Fruit fly (Drosophila melanogaster) whole organism, prepupa: ENCODE measurements around the gene SdicB.

Experiments
- Blimp-1 ChIP-seq: fragments of 200-800 bp; sonication (Bioruptor generic); optimal IDR thresholded peaks from 3 replicates; lab custom pipeline; 2017; ENCODE audit warnings: missing biosample characterization, missing genetic modification characterization, mild to moderate bottlenecking, moderate library complexity, missing genetic modification reagents
- CG10631 ChIP-seq: fragments of 200-800 bp; sonication (Bioruptor generic); optimal IDR thresholded peaks from 2 replicates; lab custom pipeline; 2016; ENCODE audit warnings: missing biosample characterization, missing genetic modification characterization
- CG11762 ChIP-seq: fragments of 200-800 bp; sonication (Bioruptor generic); optimal IDR thresholded peaks from 3 replicates; lab custom pipeline; 2016; ENCODE audit warnings: missing biosample characterization, missing genetic modification characterization; ENCODE audit not compliant: insufficient read depth
- CG11902 ChIP-seq: fragments of 200-800 bp; sonication (Bioruptor generic); optimal IDR thresholded peaks from 3 replicates; lab custom pipeline; 2016; ENCODE audit warnings: missing biosample characterization, missing genetic modification characterization
- CG1621 ChIP-seq: fragments of 200-800 bp; sonication (Bioruptor generic); optimal IDR thresholded peaks from 3 replicates; lab custom pipeline; 2018; ENCODE audit warnings: missing biosample characterization, mild to moderate bottlenecking, missing genetic modification characterization
- CG31627 ChIP-seq: fragments of 200-800 bp; sonication (Bioruptor generic); optimal IDR thresholded peaks from 3 replicates; lab custom pipeline; 2016; ENCODE audit warnings: missing biosample characterization, missing genetic modification characterization
- CG4318 ChIP-seq: fragments of 200-800 bp; sonication (Bioruptor generic); optimal IDR thresholded peaks from 3 replicates; lab custom pipeline; 2017; ENCODE audit warnings: missing biosample characterization, mild to moderate bottlenecking, missing genetic modification characterization
- CG6163 ChIP-seq: fragments of 200-800 bp; sonication (Bioruptor generic); IDR thresholded peaks from 3 replicates; pipeline ENCODE4 v1.3.6; 2022; ENCODE audit warnings: missing biosample characterization, missing genetic modification characterization
- CG6808 ChIP-seq: fragments of 200-800 bp; sonication (Bioruptor generic); optimal IDR thresholded peaks from 3 replicates; lab custom pipeline; 2017; ENCODE audit warnings: missing biosample characterization, missing genetic modification characterization, mild to moderate bottlenecking, moderate library complexity, missing genetic modification reagents
- CG7368 ChIP-seq: fragments of 200-800 bp; sonication (Bioruptor generic); optimal IDR thresholded peaks from 3 replicates; lab custom pipeline; 2016; ENCODE audit warnings: missing biosample characterization, missing genetic modification characterization
- CG8119 ChIP-seq: fragments of 200-800 bp; sonication (Bioruptor generic); IDR thresholded peaks from 3 replicates; pipeline ENCODE4 v1.3.6; 2022; ENCODE audit warnings: missing biosample characterization, missing genetic modification characterization
- Eip78C ChIP-seq: fragments of 200-800 bp; sonication (Bioruptor generic); peaks from one replicate; lab custom pipeline; 2016; ENCODE audit warnings: missing biosample characterization, missing genetic modification characterization
- Ets21C ChIP-seq: fragments of 200-800 bp; sonication (Bioruptor generic); optimal IDR thresholded peaks from 3 replicates; lab custom pipeline; 2016; ENCODE audit warnings: missing biosample characterization, missing genetic modification characterization
- Ets96B ChIP-seq: fragments of 200-800 bp; optimal IDR thresholded peaks from 2 replicates; lab custom pipeline; 2019; ENCODE audit warnings: missing biosample characterization, mild to moderate bottlenecking, missing genetic modification characterization, moderate library complexity
- Hr38 ChIP-seq: sonication (Bioruptor generic); optimal IDR thresholded peaks from 2 replicates; lab custom pipeline; 2016; ENCODE audit warnings: missing biosample characterization, missing genetic modification characterization
- Hr4 ChIP-seq: fragments of 200-800 bp; sonication (Bioruptor generic); optimal IDR thresholded peaks from 3 replicates; lab custom pipeline; 2016; ENCODE audit warnings: missing biosample characterization, missing genetic modification characterization
- Lpt ChIP-seq: fragments of 200-800 bp; sonication (Bioruptor generic); optimal IDR thresholded peaks from 3 replicates; lab custom pipeline; 2016; ENCODE audit warnings: missing biosample characterization, missing genetic modification characterization
- Met ChIP-seq: fragments of 200-800 bp; sonication (Bioruptor generic); optimal IDR thresholded peaks from 3 replicates; lab custom pipeline; 2016; ENCODE audit warnings: missing biosample characterization, missing genetic modification characterization
- OdsH ChIP-seq: fragments of 200-800 bp; sonication (Bioruptor generic); optimal IDR thresholded peaks from 3 replicates; lab custom pipeline; 2016; ENCODE audit warnings: missing biosample characterization, missing genetic modification characterization
- achi ChIP-seq: fragments of 200-800 bp; sonication (Bioruptor generic); optimal IDR thresholded peaks from 3 replicates; lab custom pipeline; 2016; ENCODE audit warnings: missing biosample characterization, missing genetic modification characterization
- acj6 ChIP-seq: fragments of 200-800 bp; sonication (Bioruptor generic); optimal IDR thresholded peaks from 3 replicates; lab custom pipeline; 2016; ENCODE audit warnings: missing biosample characterization, missing genetic modification characterization
- cyc ChIP-seq: fragments of 200-800 bp; sonication (Bioruptor generic); optimal IDR thresholded peaks from 3 replicates; lab custom pipeline; 2016; ENCODE audit warnings: missing biosample characterization, missing genetic modification characterization
- dsx ChIP-seq: fragments of 200-800 bp; optimal IDR thresholded peaks from 3 replicates; lab custom pipeline; 2019; ENCODE audit warnings: missing biosample characterization, mild to moderate bottlenecking, missing genetic modification characterization, moderate library complexity; ENCODE audit not compliant: poor library complexity, severe bottlenecking
- eg ChIP-seq: fragments of 200-800 bp; sonication (Bioruptor generic); IDR thresholded peaks from 3 replicates; pipeline ENCODE4 v1.3.6; 2022; ENCODE audit warnings: missing biosample characterization, missing genetic modification characterization
- esn ChIP-seq: fragments of 200-800 bp; sonication (Bioruptor generic); optimal IDR thresholded peaks from 2 replicates; lab custom pipeline; 2016; ENCODE audit warnings: missing biosample characterization, mild to moderate bottlenecking, missing genetic modification characterization, moderate library complexity
- fd59A ChIP-seq: fragments of 200-800 bp; sonication (Bioruptor generic); optimal IDR thresholded peaks from 2 replicates; lab custom pipeline; 2017; ENCODE audit warnings: missing biosample characterization, mild to moderate bottlenecking, missing genetic modification characterization, missing genetic modification reagents
- fd85E ChIP-seq: fragments of 200-800 bp; sonication (Bioruptor generic); optimal IDR thresholded peaks from 3 replicates; lab custom pipeline; 2016; ENCODE audit warnings: missing biosample characterization, missing genetic modification characterization
- fkh ChIP-seq: fragments of 200-800 bp; sonication (Bioruptor generic); optimal IDR thresholded peaks from 3 replicates; lab custom pipeline; 2017; ENCODE audit warnings: missing biosample characterization, mild to moderate bottlenecking, missing genetic modification characterization, moderate library complexity
- ss ChIP-seq, 2 experiments: fragments of 200-800 bp; sonication (Bioruptor generic); optimal IDR thresholded peaks; 2 replicates in 1 of 2; 3 replicates in 1 of 2; lab custom pipeline; 2017 to 2018; ENCODE audit warnings: mild to moderate bottlenecking in 2 of 2, missing biosample characterization in 2 of 2, missing genetic modification characterization in 2 of 2, moderate library complexity in 1 of 2
- vri ChIP-seq: fragments of 200-800 bp; sonication (Bioruptor generic); optimal IDR thresholded peaks from 3 replicates; lab custom pipeline; 2016; ENCODE audit warnings: missing biosample characterization, mild to moderate bottlenecking, missing genetic modification characterization

Gene SdicB

dm6 chrX:20244278-20244677 is 34.9 kb upstream of the SdicB start, which contains the start of gene Peritrophin-A (continued):
- peak; percentile 27 for TF ChIP-seq Lpt
- no peak for TF ChIP-seq ss (GFP tag; optimal IDR thresholded peaks at IDR 0.05; lab: Kevin White, UChicago)
- no peak for TF ChIP-seq acj6 (GFP tag; lab: Kevin White, UChicago)
- TF ChIP-seq Hr38 (GFP tag; lab: Kevin White, UChicago) = no peak
- TF ChIP-seq esn = no peak
- peak; percentile 17 for TF ChIP-seq achi (GFP tag; lab: Kevin White, UChicago)
- TF ChIP-seq dsx = peak; percentile 27
- no peak for TF ChIP-seq CG1621 (tag; lab: Kevin White, UChicago)
- TF ChIP-seq fkh = no peak
- no peak for TF ChIP-seq OdsH
- no peak for TF ChIP-seq Ets21C (GFP tag; lab: Kevin White, UChicago)
- no peak for TF ChIP-seq Ets96B (tag; lab: Kevin White, UChicago)
- no peak for TF ChIP-seq CG4318 (GFP tag; lab: Kevin White, UChicago)
- no peak for TF ChIP-seq cyc
- no peak for TF ChIP-seq CG6808 (GFP tag; lab: Kevin White, UChicago)
- TF ChIP-seq fd59A (GFP tag; lab: Kevin White, UChicago) = no peak
- no peak for TF ChIP-seq Blimp-1
- TF ChIP-seq vri (GFP tag; lab: Kevin White, UChicago) = no peak
- no peak for TF ChIP-seq CG10631 (GFP tag; lab: Kevin White, UChicago)
- no peak for TF ChIP-seq CG31627 (GFP tag; lab: Kevin White, UChicago)
- no peak for TF ChIP-seq CG11762 (GFP tag; lab: Kevin White, UChicago)
- no peak for TF ChIP-seq CG11902 (GFP tag; lab: Kevin White, UChicago)
- peak; percentile 35 for TF ChIP-seq Met (GFP tag; lab: Kevin White, UChicago)
- no peak for TF ChIP-seq CG7368 (GFP tag; lab: Kevin White, UChicago)

- TF ChIP-seq Blimp-1 (peak; percentile 87), dsx (peak; percentile 54), Lpt (no peak), fd59A (GFP tag; lab: Kevin White, UChicago) (no peak), ss (GFP tag; optimal IDR thresholded peaks at IDR 0.05; lab: Kevin White, UChicago) (peak in 1 of 2 experiments; percentile 22), CG31627 (GFP tag; lab: Kevin White, UChicago) (no peak), Hr4 (no peak)
- TF ChIP-seq, all 60 proteins: peak for 3
Measured at dm6 chrX:20243274-20243839, 34.0 kb upstream of the SdicB start.

- peak; percentile 43 for TF ChIP-seq Eip78C
- TF ChIP-seq Blimp-1 = peak; percentile 84
- TF ChIP-seq CG8119 (GFP tag; lab: Robert Waterston, UW) = no peak
Measured at dm6 chrX:20240518-20241186, 31.2 kb upstream of the SdicB start.

- TF ChIP-seq CG10631 (GFP tag; lab: Kevin White, UChicago) = no peak
- 0 out of 3 replicates have a peak, but pooled peaks have one; percentile 22 for TF ChIP-seq CG6163 (GFP tag; lab: Robert Waterston, UW)
- no peak for TF ChIP-seq CG7368 (GFP tag; lab: Kevin White, UChicago)
- TF ChIP-seq Lpt = no peak
- 0 out of 3 replicates have a peak, but pooled peaks have one; percentile 32 for TF ChIP-seq eg (GFP tag; lab: Robert Waterston, UW)
- no peak for TF ChIP-seq fd85E
Measured at dm6 chrX:20239608-20239941, 30.2 kb upstream of the SdicB start, which contains the start of gene obst-A. obst-A (plus strand) TSS chrX:20239855.
